Fruit fly (Drosophila melanogaster): ENCODE data around the gene AIF.
A peak's percentile ranks its signal among the peaks of the same experiment; 100 is the strongest.

AIF gene

DNA sequence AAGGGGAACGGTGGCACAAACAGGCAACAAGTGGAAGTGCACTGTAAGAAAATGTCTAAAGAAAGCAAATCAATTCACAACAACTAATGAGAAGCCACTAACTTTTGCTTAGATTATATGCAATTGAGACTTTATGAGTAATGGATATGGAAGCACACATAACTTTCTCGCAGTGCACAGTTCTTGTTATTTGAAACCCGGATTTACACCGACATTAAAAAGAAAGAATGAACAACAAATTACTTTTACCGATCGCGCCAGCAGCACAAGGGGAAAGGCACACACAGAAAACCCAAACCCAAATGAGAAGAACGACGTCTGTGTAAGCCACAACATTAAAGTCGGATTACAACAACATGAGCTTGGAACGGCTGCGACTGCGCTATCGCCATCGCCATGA lies 37.5 kb downstream of the AIF start (continued):
- peak; percentile 14 for TF ChIP-seq spab (GFP tag; optimal IDR thresholded peaks at IDR 0.05)
- TF ChIP-seq CG7368 (GFP tag; optimal IDR thresholded peaks at IDR 0.05), result peak; percentile 51
- TF ChIP-seq achi (GFP tag; optimal IDR thresholded peaks at IDR 0.05), result peak; percentile 77
- peak; percentile 64 for TF ChIP-seq Blimp-1 (GFP tag; optimal IDR thresholded peaks at IDR 0.05)
- TF ChIP-seq Sox102F (GFP tag; optimal IDR thresholded peaks at IDR 0.05), result peak; percentile 84
- TF ChIP-seq Eip78C (GFP tag), result peak; percentile 86
- TF ChIP-seq Eip75B (GFP tag; optimal IDR thresholded peaks at IDR 0.05), result peak; percentile 74
- TF ChIP-seq Met (GFP tag; optimal IDR thresholded peaks at IDR 0.05), result peak; percentile 90
- peak; percentile 73 for TF ChIP-seq OdsH (GFP tag; optimal IDR thresholded peaks at IDR 0.05)
- TF ChIP-seq esn (GFP tag; optimal IDR thresholded peaks at IDR 0.05), result peak; percentile 88
- TF ChIP-seq Sox15 (GFP tag; optimal IDR thresholded peaks at IDR 0.05), result peak; percentile 63
- TF ChIP-seq CG10631 (GFP tag; optimal IDR thresholded peaks at IDR 0.05), result peak; percentile 68
- peak; percentile 37 for TF ChIP-seq CG1621 (tag; optimal IDR thresholded peaks at IDR 0.05)
- no peak for TF ChIP-seq Gug (GFP tag; IDR thresholded peaks at IDR 0.05)
- TF ChIP-seq CG10669 (GFP tag; optimal IDR thresholded peaks at IDR 0.05), result peak; percentile 53
- peak; percentile 80 for TF ChIP-seq CG6163 (GFP tag; IDR thresholded peaks at IDR 0.05)
- peak; percentile 46 for TF ChIP-seq CG11762 (GFP tag; optimal IDR thresholded peaks at IDR 0.05; ENCODE audit: insufficient read depth)
- TF ChIP-seq CG8319 (GFP tag; optimal IDR thresholded peaks at IDR 0.05), result peak; percentile 60
- TF ChIP-seq dac (GFP tag; optimal IDR thresholded peaks at IDR 0.05), result peak; percentile 51
- peak; percentile 81 for TF ChIP-seq CG3919 (GFP tag; optimal IDR thresholded peaks at IDR 0.05)
- peak; percentile 76 for TF ChIP-seq acj6 (GFP tag; optimal IDR thresholded peaks at IDR 0.05)
- TF ChIP-seq CG9139 (GFP tag; optimal IDR thresholded peaks at IDR 0.05), result no peak

dm6 chr2L:2190684-2191083 lies 39.1 kb downstream of the AIF start:
- TF ChIP-seq svp (GFP tag) (peak; percentile 84), CG8319 (GFP tag; optimal IDR thresholded peaks at IDR 0.05) (no peak), CG16779 (tag; optimal IDR thresholded peaks at IDR 0.05) (no peak), Hr38 (GFP tag; optimal IDR thresholded peaks at IDR 0.05) (no peak), Ets21C (GFP tag; optimal IDR thresholded peaks at IDR 0.05) (no peak), Eip78C (GFP tag) (peak; percentile 33), Sox14 (GFP tag; optimal IDR thresholded peaks at IDR 0.05) (peak; percentile 43)

- TF ChIP-seq Sox102F (GFP tag; optimal IDR thresholded peaks at IDR 0.05) (no peak), CG8119 (GFP tag; IDR thresholded peaks at IDR 0.05) (no peak), Eip78C (GFP tag) (no peak), CG32006 (GFP tag; optimal IDR thresholded peaks at IDR 0.05) (no peak), topi (GFP tag; optimal IDR thresholded peaks at IDR 0.05) (no peak), Met (GFP tag; optimal IDR thresholded peaks at IDR 0.05) (no peak), CG3032 (tag; optimal IDR thresholded peaks at IDR 0.05) (no peak)
These were observed 39.9 kb downstream of the AIF start for dm6 chr2L:2191404-2191803.

dm6 chr2L:2192123-2192601 lies 40.6 kb downstream of the AIF start, which contains the start of gene CG10874:
Gene CG10874 (minus strand): TSS chr2L:2192386.
- TF ChIP-seq CG1621 (tag; optimal IDR thresholded peaks at IDR 0.05) (peak; percentile 1), Gug (GFP tag; IDR thresholded peaks at IDR 0.05) (no peak), Sox14 (GFP tag; optimal IDR thresholded peaks at IDR 0.05) (peak; percentile 75)

- peak; percentile 58 for TF ChIP-seq dsx (GFP tag; optimal IDR thresholded peaks at IDR 0.05; ENCODE audit: poor library complexity, severe bottlenecking)
- peak; percentile 63 for TF ChIP-seq Eip75B (GFP tag; optimal IDR thresholded peaks at IDR 0.05)
- TF ChIP-seq ss (GFP tag; optimal IDR thresholded peaks at IDR 0.05), result peak; percentile 38 to 39
- TF ChIP-seq CG3032 (tag; optimal IDR thresholded peaks at IDR 0.05), result peak; percentile 50
- TF ChIP-seq eg (GFP tag; IDR thresholded peaks at IDR 0.05), result no peak
- TF ChIP-seq CG8119 (GFP tag; IDR thresholded peaks at IDR 0.05), result no peak
- peak; percentile 26 for TF ChIP-seq CG34406 (GFP tag; optimal IDR thresholded peaks at IDR 0.05)
- peak; percentile 79 for TF ChIP-seq Sox14 (GFP tag; optimal IDR thresholded peaks at IDR 0.05)
- TF ChIP-seq pdm3 (GFP tag; optimal IDR thresholded peaks at IDR 0.05), result peak; percentile 26
- peak; percentile 60 for TF ChIP-seq CG16779 (tag; optimal IDR thresholded peaks at IDR 0.05)
- peak; percentile 61 for TF ChIP-seq Met (GFP tag; optimal IDR thresholded peaks at IDR 0.05)
- TF ChIP-seq Ets21C (GFP tag; optimal IDR thresholded peaks at IDR 0.05), result peak; percentile 20
- peak; percentile 2 for TF ChIP-seq fd59A (GFP tag; optimal IDR thresholded peaks at IDR 0.05)
- TF ChIP-seq CG3919 (GFP tag; optimal IDR thresholded peaks at IDR 0.05), result peak; percentile 54
- TF ChIP-seq Blimp-1 (GFP tag; optimal IDR thresholded peaks at IDR 0.05), result peak; percentile 30
- peak; percentile 68 for TF ChIP-seq net (GFP tag; optimal IDR thresholded peaks at IDR 0.05)
- peak; percentile 59 for TF ChIP-seq topi (GFP tag; optimal IDR thresholded peaks at IDR 0.05)
- TF ChIP-seq CG6808 (GFP tag; optimal IDR thresholded peaks at IDR 0.05), result peak; percentile 50
- peak; percentile 61 for TF ChIP-seq CG6276 (GFP tag; optimal IDR thresholded peaks at IDR 0.05)
- peak; percentile 89 for TF ChIP-seq svp (GFP tag)
- TF ChIP-seq CG1621 (tag; optimal IDR thresholded peaks at IDR 0.05), result peak; percentile 100
- peak; percentile 64 for TF ChIP-seq vri (GFP tag; optimal IDR thresholded peaks at IDR 0.05)
- TF ChIP-seq lz (GFP tag; optimal IDR thresholded peaks at IDR 0.05), result peak; percentile 31
These were observed 41.8 kb downstream of the AIF start for dm6 chr2L:2193357-2193780.
